Fruit fly (Drosophila melanogaster) whole organism, embryonic: ENCODE results near the gene CG34034.
A peak's percentile ranks its signal among the peaks of the same experiment; 100 is the strongest.

Experiments used
- Blimp-1 ChIP-seq: fragments of 200-800 bp; sonication (Bioruptor generic); optimal IDR thresholded peaks from 3 replicates; lab custom pipeline; 2018; ENCODE audit warnings: missing biosample characterization, missing genetic modification characterization, mild to moderate bottlenecking, moderate library complexity, missing genetic modification reagents
- CG11398 ChIP-seq: fragments of 200-800 bp; sonication (Bioruptor generic); optimal IDR thresholded peaks from 2 replicates; lab custom pipeline; 2016; ENCODE audit warnings: missing biosample characterization, missing genetic modification characterization
- CG11504 ChIP-seq: fragments of 200-800 bp; sonication (Bioruptor generic); optimal IDR thresholded peaks from 3 replicates; lab custom pipeline; 2019; ENCODE audit warnings: missing biosample characterization, mild to moderate bottlenecking, missing genetic modification characterization, moderate library complexity
- CG12071 ChIP-seq: fragments of 200-800 bp; sonication (Bioruptor generic); optimal IDR thresholded peaks from 3 replicates; lab custom pipeline; 2018; ENCODE audit warnings: missing biosample characterization, mild to moderate bottlenecking, missing genetic modification characterization
- CG12155 ChIP-seq: fragments of 200-800 bp; sonication (Bioruptor generic); optimal IDR thresholded peaks from 3 replicates; lab custom pipeline; 2016; ENCODE audit warnings: missing biosample characterization, missing genetic modification characterization
- CG12236 ChIP-seq: fragments of 200-800 bp; sonication (Bioruptor generic); optimal IDR thresholded peaks from 2 replicates; lab custom pipeline; 2016; ENCODE audit warnings: missing biosample characterization, missing genetic modification characterization
- CG12299 ChIP-seq: fragments of 200-800 bp; sonication (Bioruptor generic); optimal IDR thresholded peaks from 2 replicates; lab custom pipeline; 2018; ENCODE audit warnings: missing biosample characterization, mild to moderate bottlenecking, missing genetic modification characterization
- CG12942 ChIP-seq: fragments of 200-800 bp; sonication (Bioruptor generic); optimal IDR thresholded peaks from 3 replicates; lab custom pipeline; 2016; ENCODE audit warnings: missing biosample characterization, missing genetic modification characterization
- CG15601 ChIP-seq: fragments of 200-800 bp; sonication (Bioruptor generic); optimal IDR thresholded peaks from 3 replicates; lab custom pipeline; 2019; ENCODE audit warnings: missing biosample characterization, mild to moderate bottlenecking, missing genetic modification characterization, moderate library complexity
- CG16863 ChIP-seq: fragments of 200-800 bp; sonication (Bioruptor generic); optimal IDR thresholded peaks from 3 replicates; lab custom pipeline; 2016; ENCODE audit warnings: missing biosample characterization, missing genetic modification characterization
- CG17612 ChIP-seq: fragments of 200-800 bp; sonication (Bioruptor generic); IDR thresholded peaks from 2 replicates; pipeline ENCODE4 v1.3.6; 2022; ENCODE audit warnings: missing biosample characterization, missing genetic modification characterization
- CG2120 ChIP-seq: fragments of 200-800 bp; sonication (Bioruptor generic); optimal IDR thresholded peaks from 3 replicates; lab custom pipeline; 2016; ENCODE audit warnings: missing biosample characterization, missing genetic modification characterization
- CG2199 ChIP-seq: fragments of 200-800 bp; sonication (Bioruptor generic); IDR thresholded peaks from 3 replicates; pipeline ENCODE4 v1.3.6; 2022; ENCODE audit warnings: missing biosample characterization, missing genetic modification characterization
- CG3163 ChIP-seq: fragments of 200-800 bp; sonication (Bioruptor generic); optimal IDR thresholded peaks from 3 replicates; lab custom pipeline; 2016; ENCODE audit warnings: missing biosample characterization, missing genetic modification characterization
- CG32772 ChIP-seq: fragments of 200-800 bp; sonication (Bioruptor generic); IDR thresholded peaks from 2 replicates; pipeline ENCODE4 v1.3.6; 2022; ENCODE audit warnings: missing biosample characterization, missing genetic modification characterization
- CG3281 ChIP-seq: fragments of 200-800 bp; sonication (Bioruptor generic); optimal IDR thresholded peaks from 3 replicates; lab custom pipeline; 2017; ENCODE audit warnings: missing biosample characterization, mild to moderate bottlenecking, missing genetic modification characterization
- CG3407 ChIP-seq: fragments of 200-800 bp; sonication (Bioruptor generic); optimal IDR thresholded peaks from 2 replicates; lab custom pipeline; 2018; ENCODE audit warnings: missing biosample characterization, mild to moderate bottlenecking, missing genetic modification characterization
- CG6813 ChIP-seq: fragments of 200-800 bp; sonication (Bioruptor generic); optimal IDR thresholded peaks from 2 replicates; lab custom pipeline; 2017; ENCODE audit warnings: missing biosample characterization, missing genetic modification characterization, mild to moderate bottlenecking, moderate library complexity, missing genetic modification reagents
- CG8089 ChIP-seq: fragments of 200-800 bp; sonication (Bioruptor generic); optimal IDR thresholded peaks from 3 replicates; lab custom pipeline; 2016; ENCODE audit warnings: missing biosample characterization, missing genetic modification characterization
- CG9215 ChIP-seq: fragments of 200-800 bp; sonication (Bioruptor generic); IDR thresholded peaks from 2 replicates; pipeline ENCODE4 v1.3.6; 2022; ENCODE audit warnings: missing biosample characterization, missing genetic modification characterization
- D19A ChIP-seq: fragments of 200-800 bp; optimal IDR thresholded peaks from 3 replicates; lab custom pipeline; 2019; ENCODE audit warnings: missing biosample characterization, mild to moderate bottlenecking, missing genetic modification characterization, moderate library complexity
- E2f2 ChIP-seq: fragments of 200-800 bp; sonication (Bioruptor generic); IDR thresholded peaks from 2 replicates; pipeline ENCODE4 v1.3.6; 2022; ENCODE audit warnings: missing biosample characterization, missing genetic modification characterization
- Fer2 ChIP-seq: fragments of 200-800 bp; sonication (Bioruptor generic); optimal IDR thresholded peaks from 2 replicates; lab custom pipeline; 2018; ENCODE audit warnings: missing biosample characterization, mild to moderate bottlenecking, missing genetic modification characterization, moderate library complexity
- Hmx ChIP-seq: fragments of 200-800 bp; sonication (Bioruptor generic); optimal IDR thresholded peaks from 2 replicates; lab custom pipeline; 2016; ENCODE audit warnings: missing biosample characterization, missing genetic modification characterization
- Hr51 ChIP-seq, 2 experiments: fragments of 200-800 bp; sonication (Bioruptor generic); optimal IDR thresholded peaks; 2 replicates in 1 of 2; 3 replicates in 1 of 2; lab custom pipeline; 2016 to 2018; ENCODE audit warnings: missing biosample characterization in 2 of 2, missing genetic modification characterization in 2 of 2, mild to moderate bottlenecking in 1 of 2, moderate library complexity in 1 of 2
- Lhr ChIP-seq: fragments of 200-800 bp; sonication (Bioruptor generic); optimal IDR thresholded peaks from 3 replicates; lab custom pipeline; 2017; ENCODE audit warnings: mild to moderate bottlenecking, missing biosample characterization, missing genetic modification reagents, missing genetic modification characterization
- NC2β ChIP-seq: fragments of 200-800 bp; sonication (Bioruptor generic); optimal IDR thresholded peaks from 2 replicates; lab custom pipeline; 2016; ENCODE audit warnings: missing biosample characterization, missing genetic modification characterization
- Ptx1 ChIP-seq: fragments of 200-800 bp; sonication (Bioruptor generic); IDR thresholded peaks from 2 replicates; pipeline ENCODE4 v1.3.6; 2022; ENCODE audit warnings: missing biosample characterization, missing genetic modification characterization
- Stat92E ChIP-seq, 3 experiments: fragments of >200 bp in 2 of 3; fragments of 200-800 bp in 1 of 3; sonication (Bioruptor generic) in 1 of 3; optimal IDR thresholded peaks; 2 replicates each; lab custom pipeline; 2017 to 2019; ENCODE audit warnings: missing biosample characterization in 3 of 3, missing genetic modification characterization in 3 of 3, mild to moderate bottlenecking in 1 of 3, moderate library complexity in 1 of 3
- YL-1 ChIP-seq: fragments of 200-800 bp; sonication (Bioruptor generic); optimal IDR thresholded peaks from 3 replicates; lab custom pipeline; 2017; ENCODE audit warnings: missing biosample characterization, mild to moderate bottlenecking, missing genetic modification characterization
- al ChIP-seq: fragments of 200-800 bp; sonication (Bioruptor generic); IDR thresholded peaks from 2 replicates; pipeline ENCODE4 v1.3.6; 2022; ENCODE audit warnings: missing biosample characterization, missing genetic modification characterization
- caup ChIP-seq: fragments of 200-800 bp; sonication (Bioruptor generic); optimal IDR thresholded peaks from 3 replicates; lab custom pipeline; 2017; ENCODE audit warnings: missing biosample characterization, mild to moderate bottlenecking, missing genetic modification characterization, moderate library complexity; ENCODE audit not compliant: severe bottlenecking
- dati ChIP-seq: fragments of 200-800 bp; sonication (Bioruptor generic); IDR thresholded peaks from 2 replicates; pipeline ENCODE4 v1.3.6; 2022; ENCODE audit warnings: missing biosample characterization, missing genetic modification characterization
- dmrt11E ChIP-seq: fragments of 200-800 bp; sonication (Bioruptor generic); optimal IDR thresholded peaks from 3 replicates; lab custom pipeline; 2018; ENCODE audit warnings: missing biosample characterization, mild to moderate bottlenecking, missing genetic modification characterization, moderate library complexity
- eve ChIP-seq, 2 experiments: fragments of >200 bp; optimal IDR thresholded peaks; 2 replicates each; lab custom pipeline; 2017; ENCODE audit warnings: missing biosample characterization in 2 of 2, missing genetic modification characterization in 2 of 2
- grau ChIP-seq: fragments of 200-800 bp; optimal IDR thresholded peaks from 3 replicates; lab custom pipeline; 2019; ENCODE audit warnings: missing biosample characterization, mild to moderate bottlenecking, missing genetic modification characterization, moderate library complexity
- kni ChIP-seq: fragments of 200-800 bp; sonication (Bioruptor generic); optimal IDR thresholded peaks from 3 replicates; lab custom pipeline; 2017; ENCODE audit warnings: mild to moderate bottlenecking, missing biosample characterization, missing genetic modification reagents, missing genetic modification characterization
- knrl ChIP-seq: fragments of 200-800 bp; sonication (Bioruptor generic); IDR thresholded peaks from 3 replicates; pipeline ENCODE4 v1.3.6; 2022; ENCODE audit warnings: missing biosample characterization, missing genetic modification characterization; ENCODE audit not compliant: partially characterized antibody
- mirr ChIP-seq: fragments of 200-800 bp; sonication (Bioruptor generic); optimal IDR thresholded peaks from 3 replicates; lab custom pipeline; 2018; ENCODE audit warnings: missing biosample characterization, mild to moderate bottlenecking, missing genetic modification characterization
- nom ChIP-seq: fragments of 200-800 bp; sonication (Bioruptor generic); optimal IDR thresholded peaks from 2 replicates; lab custom pipeline; 2017; ENCODE audit warnings: missing biosample characterization, missing genetic modification characterization, mild to moderate bottlenecking, moderate library complexity, missing genetic modification reagents
- pan ChIP-seq, 4 experiments: fragments of >200 bp in 3 of 4; fragments of 200-800 bp in 1 of 4; sonication (Bioruptor generic) in 1 of 4; optimal IDR thresholded peaks in 3 of 4; IDR thresholded peaks in 1 of 4; 2 replicates each; pipeline versions ENCODE4 v1.3.6 to Lab custom; 2017 to 2022; ENCODE audit warnings: missing biosample characterization in 2 of 4, missing genetic modification characterization in 2 of 4, mixed read lengths in 1 of 4
- pnt ChIP-seq: fragments of 200-800 bp; sonication (Bioruptor generic); optimal IDR thresholded peaks from 3 replicates; lab custom pipeline; 2016; ENCODE audit warnings: missing biosample characterization, missing genetic modification characterization
- scrt ChIP-seq: fragments of 200-800 bp; sonication (Bioruptor generic); optimal IDR thresholded peaks from 2 replicates; lab custom pipeline; 2018; ENCODE audit warnings: missing biosample characterization, mild to moderate bottlenecking, missing genetic modification characterization, moderate library complexity
- sd ChIP-seq: fragments of 200-800 bp; sonication (Bioruptor generic); optimal IDR thresholded peaks from 3 replicates; lab custom pipeline; 2018; ENCODE audit warnings: missing biosample characterization, mild to moderate bottlenecking, missing genetic modification characterization, moderate library complexity
- sima ChIP-seq: fragments of 200-800 bp; sonication (Bioruptor generic); optimal IDR thresholded peaks from 2 replicates; lab custom pipeline; 2016; ENCODE audit warnings: missing biosample characterization, missing genetic modification characterization
- sisA ChIP-seq: fragments of 200-800 bp; sonication (Bioruptor generic); IDR thresholded peaks from 2 replicates; pipeline ENCODE4 v1.3.6; 2022; ENCODE audit warnings: missing biosample characterization, missing genetic modification characterization
- tin ChIP-seq: fragments of 200-800 bp; sonication (Bioruptor generic); optimal IDR thresholded peaks from 3 replicates; lab custom pipeline; 2016; ENCODE audit warnings: missing biosample characterization, missing genetic modification characterization
- vvl ChIP-seq: fragments of 200-800 bp; sonication (Bioruptor generic); IDR thresholded peaks from 2 replicates; pipeline ENCODE4 v1.3.6; 2022; ENCODE audit warnings: missing biosample characterization, missing genetic modification characterization
- z ChIP-seq: fragments of 200-800 bp; sonication (Bioruptor generic); IDR thresholded peaks from 3 replicates; pipeline ENCODE4 v1.3.6; 2022; ENCODE audit warnings: missing biosample characterization, missing genetic modification characterization

CG34034 gene

dm6 chr3R:21782295-21782922 is 43.5 kb upstream of the CG34034 start, which contains the start of gene tsl (continued):
- TF ChIP-seq YL-1 (GFP tag; lab: Kevin White, UChicago) (no peak), CG12942 (no peak), dmrt11E (tag; lab: Kevin White, UChicago) (no peak), CG2120 (no peak), NC2β (no peak), sd (tag; lab: Kevin White, UChicago) (no peak), CG12236 (GFP tag; lab: Kevin White, UChicago) (no peak), CG32772 (GFP tag; lab: Robert Waterston, UW) (no peak), mirr (GFP tag; lab: Kevin White, UChicago) (no peak), Ptx1 (GFP tag; lab: Robert Waterston, UW) (no peak), CG12071 (GFP tag; lab: Kevin White, UChicago) (no peak), CG15601 (no peak), CG12299 (tag; lab: Kevin White, UChicago) (no peak), CG2199 (peak; percentile 87), CG3281 (GFP tag; lab: Kevin White, UChicago) (no peak), al (GFP tag; lab: Robert Waterston, UW) (no peak), caup (GFP tag; lab: Kevin White, UChicago) (no peak), pnt (no peak), z (GFP tag; lab: Robert Waterston, UW) (peak; percentile 37; the same call in 1 of the 3 replicates), grau (tag; lab: Kevin White, UChicago) (no peak), sima (GFP tag; lab: Kevin White, UChicago) (no peak), CG9215 (no peak), CG3163 (GFP tag; lab: Kevin White, UChicago) (no peak), CG17612 (GFP tag; lab: Robert Waterston, UW) (no peak), pan (optimal IDR thresholded peaks at IDR 0.05; lab: Kevin White, UChicago) (no peak), pan (GFP tag; optimal IDR thresholded peaks at IDR 0.05 in 1 of 2, IDR thresholded peaks at IDR 0.05 in 1 of 2) (no peak), CG8089 (no peak), kni (no peak), Stat92E (GFP tag; optimal IDR thresholded peaks at IDR 0.05; lab: Kevin White, UChicago) (no peak), tin (no peak), CG11398 (GFP tag; lab: Kevin White, UChicago) (no peak), Hr51 (GFP tag; optimal IDR thresholded peaks at IDR 0.05; lab: Kevin White, UChicago) (no peak), dati (GFP tag; lab: Robert Waterston, UW) (no peak), D19A (tag; lab: Kevin White, UChicago) (no peak), sisA (GFP tag; lab: Robert Waterston, UW) (no peak), nom (GFP tag; lab: Kevin White, UChicago) (peak; percentile 34), CG16863 (GFP tag; lab: Kevin White, UChicago) (no peak), CG3407 (GFP tag; lab: Kevin White, UChicago) (no peak), CG12155 (GFP tag; lab: Kevin White, UChicago) (no peak), Fer2 (tag; lab: Kevin White, UChicago) (no peak), vvl (peak; percentile 41; the same call in 1 of the 2 replicates), knrl (GFP tag; lab: Robert Waterston, UW) (no peak), eve (GFP tag; optimal IDR thresholded peaks at IDR 0.05; lab: Kevin White, UChicago) (no peak), CG6813 (GFP tag; lab: Kevin White, UChicago) (no peak), Lhr (GFP tag; lab: Kevin White, UChicago) (no peak), scrt (GFP tag; lab: Kevin White, UChicago) (no peak), CG11504 (tag; lab: Kevin White, UChicago) (peak; percentile 99), Blimp-1 (GFP tag; lab: Kevin White, UChicago) (peak; percentile 18), Hmx (GFP tag; lab: Kevin White, UChicago) (no peak), E2f2 (no peak)
